Worm (Caenorhabditis elegans) whole organism, L1 larva: ENCODE data around the gene T21E8.4.

Source experiments
- ceh-90 ChIP-seq: sonication (generic microtip); optimal IDR thresholded peaks from 2 replicates; lab custom pipeline; 2016; ENCODE audit warnings: missing genetic modification characterization, missing compliant biosample characterization
- fos-1 ChIP-seq: fragments of 150-350 bp; optimal IDR thresholded peaks from 2 replicates; lab custom pipeline; 2014; ENCODE audit warnings: missing biosample characterization, missing genetic modification characterization
- jun-1 ChIP-seq: fragments of 150-350 bp; optimal IDR thresholded peaks from 2 replicates; lab custom pipeline; 2014; ENCODE audit warnings: missing biosample characterization, missing genetic modification reagents, missing genetic modification characterization
- lin-13 ChIP-seq: fragments of 150-350 bp; optimal IDR thresholded peaks from 2 replicates; lab custom pipeline; 2014; ENCODE audit warnings: missing biosample characterization, missing genetic modification reagents, missing genetic modification characterization
- lin-39 ChIP-seq: fragments of 150-350 bp; optimal IDR thresholded peaks from 2 replicates; lab custom pipeline; 2014; ENCODE audit warnings: missing biosample characterization, missing genetic modification reagents, missing genetic modification characterization
- nhr-237 ChIP-seq: fragments of 150-350 bp; optimal IDR thresholded peaks from 2 replicates; lab custom pipeline; 2014; ENCODE audit warnings: missing biosample characterization, missing genetic modification characterization
- nhr-47 ChIP-seq: sonication (generic microtip); optimal IDR thresholded peaks from 2 replicates; lab custom pipeline; 2016; ENCODE audit warnings: mild to moderate bottlenecking, missing genetic modification characterization, moderate library complexity, missing compliant biosample characterization
- nhr-76 ChIP-seq: sonication (generic microtip); optimal IDR thresholded peaks from 2 replicates; lab custom pipeline; 2017; ENCODE audit warnings: missing biosample characterization, missing genetic modification characterization
- nhr-77 ChIP-seq: fragments of 150-350 bp; optimal IDR thresholded peaks from 2 replicates; lab custom pipeline; 2014; ENCODE audit warnings: missing biosample characterization, missing genetic modification characterization
- unc-62 ChIP-seq: fragments of 150-350 bp; optimal IDR thresholded peaks from 2 replicates; lab custom pipeline; 2014; ENCODE audit warnings: missing biosample characterization, missing genetic modification reagents, missing genetic modification characterization

DNA sequence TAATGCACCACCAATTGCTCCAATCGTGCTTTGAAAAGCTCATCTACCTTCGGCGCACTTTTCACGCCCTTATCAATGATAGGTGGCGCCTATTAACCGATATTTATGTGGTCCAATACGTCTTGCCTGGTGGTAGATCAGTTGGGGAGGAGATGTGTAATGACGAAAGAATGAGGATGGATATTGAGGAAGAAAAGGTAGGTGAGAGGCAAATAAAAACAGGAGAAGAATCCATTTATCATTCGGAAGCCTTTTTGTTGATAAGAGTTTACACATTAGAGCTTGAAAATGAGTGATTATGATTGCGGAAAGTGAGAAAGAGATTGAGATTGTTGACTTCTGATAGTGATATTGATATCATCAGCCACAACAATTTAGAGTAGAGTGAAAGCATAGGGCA, 26.8 kb downstream of the T21E8.4 start:
- TF ChIP-seq fos-1, result no peak
- TF ChIP-seq nhr-237 (tag; lab: Kevin White, UChicago), result no peak
- TF ChIP-seq unc-62 (GFP tag; lab: Kevin White, UChicago), result no peak
- no peak for TF ChIP-seq nhr-77 (tag; lab: Kevin White, UChicago)
- TF ChIP-seq lin-13 (GFP tag; lab: Kevin White, UChicago), result no peak
- no peak for TF ChIP-seq ceh-90
- TF ChIP-seq nhr-76 (tag; lab: Kevin White, UChicago), result no peak
- no peak for TF ChIP-seq nhr-47 (tag; lab: Kevin White, UChicago)
- no peak for TF ChIP-seq jun-1 (tag; lab: Kevin White, UChicago)
- TF ChIP-seq lin-39 (tag; lab: Kevin White, UChicago), result no peak
